Worm (Caenorhabditis elegans) whole organism, late embryonic: ENCODE measurements around the gene gly-12.

Experiments
- ceh-9 ChIP-seq: sonication (generic microtip); optimal IDR thresholded peaks from 2 replicates; lab custom pipeline; 2016; ENCODE audit warnings: mild to moderate bottlenecking, missing genetic modification characterization, inconsistent platforms, missing compliant biosample characterization
- dmd-4 ChIP-seq: sonication (generic microtip); optimal IDR thresholded peaks from 2 replicates; lab custom pipeline; 2016; ENCODE audit warnings: borderline replicate concordance, missing genetic modification characterization, missing compliant biosample characterization
- eyg-1 ChIP-seq: sonication (generic microtip); optimal IDR thresholded peaks from 2 replicates; lab custom pipeline; 2016; ENCODE audit warnings: missing genotype, missing genetic modification characterization, missing compliant biosample characterization
- fkh-10 ChIP-seq: fragments of 150-350 bp; optimal IDR thresholded peaks from 2 replicates; lab custom pipeline; 2014; ENCODE audit warnings: missing biosample characterization, missing genetic modification reagents, missing genetic modification characterization
- hlh-30 ChIP-seq: sonication (generic microtip); optimal IDR thresholded peaks from 2 replicates; lab custom pipeline; 2017; ENCODE audit warnings: antibody characterized with exemption, missing genetic modification characterization, missing compliant biosample characterization; ENCODE audit not compliant: insufficient read depth
- nhr-11 ChIP-seq: fragments of 150-350 bp; optimal IDR thresholded peaks from 2 replicates; lab custom pipeline; 2014; ENCODE audit warnings: missing biosample characterization, missing genetic modification characterization
- npax-4 ChIP-seq: sonication (generic microtip); optimal IDR thresholded peaks from 2 replicates; lab custom pipeline; 2016; ENCODE audit warnings: missing genetic modification characterization, missing compliant biosample characterization
- odd-2 ChIP-seq: sonication (generic microtip); optimal IDR thresholded peaks from 2 replicates; lab custom pipeline; 2017; ENCODE audit warnings: antibody characterized with exemption, mild to moderate bottlenecking, missing genetic modification characterization, missing compliant biosample characterization
- pag-3 ChIP-seq: sonication (generic microtip); optimal IDR thresholded peaks from 2 replicates; lab custom pipeline; 2016; ENCODE audit warnings: missing compliant biosample characterization, missing genetic modification characterization, borderline replicate concordance
- pha-4 ChIP-seq: fragments of 150-350 bp; optimal IDR thresholded peaks from 2 replicates; lab custom pipeline; 2018; ENCODE audit warnings: missing biosample characterization, missing genetic modification reagents, missing genetic modification characterization
- pqm-1 ChIP-seq: sonication (generic microtip); optimal IDR thresholded peaks from 2 replicates; lab custom pipeline; 2016; ENCODE audit warnings: missing genetic modification characterization, missing compliant biosample characterization
- sox-2 ChIP-seq: fragments of 200-800 bp; sonication (Bioruptor generic); IDR thresholded peaks from 2 replicates; pipeline ENCODE4 v1.3.6; 2022; ENCODE audit warnings: missing genetic modification reagents, missing genetic modification characterization, missing compliant biosample characterization

- no peak for TF ChIP-seq eyg-1 (tag; lab: Kevin White, UChicago)
- no peak for TF ChIP-seq nhr-11
- TF ChIP-seq hlh-30 (tag; lab: Kevin White, UChicago): no peak
- no peak for TF ChIP-seq ceh-9
- no peak for TF ChIP-seq pha-4 (tag; lab: Kevin White, UChicago)
- no peak for TF ChIP-seq npax-4 (tag; lab: Kevin White, UChicago)
- TF ChIP-seq dmd-4 (tag; lab: Kevin White, UChicago): no peak
- no peak for TF ChIP-seq pqm-1 (tag; lab: Kevin White, UChicago)
- no peak for TF ChIP-seq odd-2 (tag; lab: Kevin White, UChicago)
- TF ChIP-seq fkh-10 (GFP tag; lab: Kevin White, UChicago): no peak
- no peak for TF ChIP-seq pag-3 (tag; lab: Kevin White, UChicago)
- TF ChIP-seq sox-2: no peak
These were observed 7.4 kb downstream of the gly-12 start, which contains the start of gene F48E3.2 for ce11 chrX:7493020-7493419.
